Worm (Caenorhabditis elegans) whole organism, L3 larva: ENCODE measurements around the gene tmc-2.

Source experiments
- ceh-82 ChIP-seq: fragments of 150-350 bp; optimal IDR thresholded peaks from 2 replicates; lab custom pipeline; 2014; ENCODE audit warnings: missing biosample characterization, missing genetic modification characterization
- egl-5 ChIP-seq: fragments of 150-350 bp; optimal IDR thresholded peaks from 2 replicates; lab custom pipeline; 2017; ENCODE audit warnings: missing biosample characterization, missing genetic modification reagents, missing genetic modification characterization, inconsistent platforms
- mdl-1 ChIP-seq: fragments of 150-350 bp; optimal IDR thresholded peaks from 2 replicates; lab custom pipeline; 2014; ENCODE audit warnings: missing biosample characterization, missing genetic modification characterization
- nhr-12 ChIP-seq: fragments of 150-350 bp; optimal IDR thresholded peaks from 2 replicates; lab custom pipeline; 2014; ENCODE audit warnings: missing biosample characterization, missing genetic modification characterization
- nhr-237 ChIP-seq: fragments of 150-350 bp; optimal IDR thresholded peaks from 2 replicates; lab custom pipeline; 2014; ENCODE audit warnings: missing biosample characterization, missing genetic modification characterization
- nhr-25 ChIP-seq: sonication (generic microtip); optimal IDR thresholded peaks from 2 replicates; lab custom pipeline; 2017; ENCODE audit warnings: missing biosample characterization, missing genetic modification characterization
- nhr-28 ChIP-seq: fragments of 150-350 bp; optimal IDR thresholded peaks from 2 replicates; lab custom pipeline; 2014; ENCODE audit warnings: missing biosample characterization, missing genetic modification characterization
- pqm-1 ChIP-seq: fragments of 150-350 bp; optimal IDR thresholded peaks from 2 replicates; lab custom pipeline; 2017; ENCODE audit warnings: missing biosample characterization, missing genetic modification characterization, inconsistent platforms
- sea-2 ChIP-seq: fragments of 150-350 bp; sonication (generic microtip); optimal IDR thresholded peaks from 4 replicates; lab custom pipeline; 2014; ENCODE audit warnings: missing biosample characterization, missing genetic modification reagents, missing genetic modification characterization

- TF ChIP-seq nhr-28 (tag; lab: Kevin White, UChicago) (no peak), nhr-237 (tag; lab: Kevin White, UChicago) (no peak), nhr-12 (tag; lab: Kevin White, UChicago) (no peak), mdl-1 (tag; lab: Kevin White, UChicago) (no peak), sea-2 (GFP tag; lab: Kevin White, UChicago) (no peak), egl-5 (tag; lab: Kevin White, UChicago) (no peak), nhr-25 (tag; lab: Kevin White, UChicago) (no peak), pqm-1 (tag; lab: Kevin White, UChicago) (no peak), ceh-82 (tag; lab: Kevin White, UChicago) (no peak)
Measured at ce11 chrX:9296591-9296990, 6.9 kb upstream of the tmc-2 start, which contains the start of gene gly-13.
